Worm (Caenorhabditis elegans): ENCODE results near the gene gars-1.

The gars-1 gene

DNA sequence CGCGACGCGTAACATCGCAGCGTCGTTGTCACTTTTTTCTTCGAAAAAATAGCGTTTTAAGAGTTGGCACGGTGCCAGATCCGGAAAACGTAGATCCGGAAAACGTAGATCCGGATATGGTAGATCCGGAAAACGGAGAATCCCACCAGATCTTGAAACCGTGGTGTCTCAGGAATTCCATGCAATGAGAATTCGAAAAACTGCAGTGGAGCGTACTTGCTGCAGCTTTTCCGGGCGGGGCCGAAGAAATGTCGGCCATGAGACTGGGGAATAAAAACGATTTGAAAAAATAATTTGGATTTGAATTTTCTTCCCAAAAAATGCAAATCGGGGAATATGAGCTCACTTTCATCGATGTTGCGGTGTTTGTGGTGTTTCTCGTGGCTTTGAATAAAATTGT lies 9.0 kb upstream of the gars-1 start, which contains the start of gene K10D2.5 (continued):
- TF ChIP-seq lin-15B (tag; optimal IDR thresholded peaks at IDR 0.05) (peak; percentile 90), gei-8 (GFP tag; optimal IDR thresholded peaks at IDR 0.05) (no peak), tra-1 (GFP tag; IDR thresholded peaks at IDR 0.05) (peak; percentile 97), fkh-10 (GFP tag; optimal IDR thresholded peaks at IDR 0.05) (peak; percentile 24), F10B5.3 (tag; optimal IDR thresholded peaks at IDR 0.05) (no peak), nhr-111 (GFP tag; optimal IDR thresholded peaks at IDR 0.05) (no peak), ama-1 (optimal IDR thresholded peaks at IDR 0.05) (no peak), ceh-44 (GFP tag; IDR thresholded peaks at IDR 0.05) (peak; percentile 99), snpc-4 (tag; optimal IDR thresholded peaks at IDR 0.05) (no peak), mdl-1 (tag; optimal IDR thresholded peaks at IDR 0.05) (peak in 1 of 2 experiments; percentile 29), nhr-48 (tag; optimal IDR thresholded peaks at IDR 0.05) (no peak), unc-130 (GFP tag; optimal IDR thresholded peaks at IDR 0.05) (peak; percentile 98), zip-11 (GFP tag; IDR thresholded peaks at IDR 0.05) (no peak), zfp-3 (GFP tag; conservative IDR thresholded peaks at IDR 0.05) (peak; percentile 85), daf-19 (GFP tag; conservative IDR thresholded peaks at IDR 0.05) (0 out of 2 replicates have a peak, but pooled peaks have one; percentile 55), mdt-29 (GFP tag; IDR thresholded peaks at IDR 0.05) (peak; percentile 85), nhr-25 (tag; optimal IDR thresholded peaks at IDR 0.05; ENCODE audit: borderline replicate concordance, insufficient read depth) (peak; percentile 71), lin-38 (GFP tag; IDR thresholded peaks at IDR 0.05) (peak; percentile 99), rbr-2 (tag; optimal IDR thresholded peaks at IDR 0.05) (peak; percentile 91), pqm-1 (tag; optimal IDR thresholded peaks at IDR 0.05) (peak; percentile 27), jun-1 (tag; optimal IDR thresholded peaks at IDR 0.05) (no peak), nhr-77 (tag; optimal IDR thresholded peaks at IDR 0.05) (peak; percentile 87), ztf-7 (tag; optimal IDR thresholded peaks at IDR 0.05) (no peak), hmg-1.1 (GFP tag; IDR thresholded peaks at IDR 0.05) (peak; percentile 85), nhr-10 (tag; optimal IDR thresholded peaks at IDR 0.05) (no peak), D1046.2 (GFP tag; IDR thresholded peaks at IDR 0.05) (peak; percentile 95), skn-1 (tag; optimal IDR thresholded peaks at IDR 0.05) (no peak), dpl-1 (GFP tag; optimal IDR thresholded peaks at IDR 0.05) (peak; percentile 88), nhr-11 (tag; optimal IDR thresholded peaks at IDR 0.05) (peak; percentile 84), set-16 (GFP tag; IDR thresholded peaks at IDR 0.05) (peak; percentile 68), mxl-3 (GFP tag; optimal IDR thresholded peaks at IDR 0.05) (peak; percentile 95), nhr-102 (tag; optimal IDR thresholded peaks at IDR 0.05) (peak; percentile 53), F44E2.7 (GFP tag; IDR thresholded peaks at IDR 0.05) (no peak), pha-4 (GFP tag; IDR thresholded peaks at IDR 0.05) (no peak), pha-4 (tag; optimal IDR thresholded peaks at IDR 0.05) (peak; percentile 60), ZK337.2 (GFP tag; IDR thresholded peaks at IDR 0.05) (peak; percentile 99), aha-1 (tag) (peak; percentile 85), daf-16 (GFP tag; optimal IDR thresholded peaks at IDR 0.05) (peak in 1 of 2 experiments; percentile 71), daf-16 (tag; optimal IDR thresholded peaks at IDR 0.05) (peak; percentile 42), T20F7.1 (GFP tag; optimal IDR thresholded peaks at IDR 0.05) (peak; percentile 86), lim-7 (GFP tag; IDR thresholded peaks at IDR 0.05) (peak; percentile 58; the same call in 1 of the 2 replicates), madf-5 (GFP tag; IDR thresholded peaks at IDR 0.05) (peak; percentile 97), ceh-62 (tag; optimal IDR thresholded peaks at IDR 0.05) (no peak), R02D3.7 (tag; optimal IDR thresholded peaks at IDR 0.05) (no peak), lir-3 (tag; optimal IDR thresholded peaks at IDR 0.05) (peak; percentile 4), zip-2 (tag; optimal IDR thresholded peaks at IDR 0.05) (no peak), hif-1 (tag; optimal IDR thresholded peaks at IDR 0.05) (peak in 1 of 2 experiments; percentile 96), hlh-30 (tag; optimal IDR thresholded peaks at IDR 0.05; ENCODE audit: insufficient read depth) (peak; percentile 71), ceh-28 (tag; optimal IDR thresholded peaks at IDR 0.05) (no peak), hlh-11 (tag; optimal IDR thresholded peaks at IDR 0.05) (peak; percentile 76), sdz-12 (GFP tag; optimal IDR thresholded peaks at IDR 0.05) (peak; percentile 94), Y48G9A.11 (GFP tag; IDR thresholded peaks at IDR 0.05) (peak; percentile 93), unc-39 (tag; optimal IDR thresholded peaks at IDR 0.05) (no peak)

Measured in whole organism, L4 larva.